Worm (Caenorhabditis elegans): ENCODE results near the gene fbxa-196.

ce11 chrV:6408733-6409227 is 39.7 kb upstream of the fbxa-196 start, which contains the start of gene bcf-1:
- TF ChIP-seq ham-2 (GFP tag; optimal IDR thresholded peaks at IDR 0.05) (no peak), ceh-39 (tag; optimal IDR thresholded peaks at IDR 0.05) (no peak), mep-1 (tag; optimal IDR thresholded peaks at IDR 0.05) (no peak), blmp-1 (tag; optimal IDR thresholded peaks at IDR 0.05) (no peak)
